Worm (Caenorhabditis elegans) whole organism, young adult: ENCODE measurements around the gene glb-4.
A peak's percentile ranks its signal among the peaks of the same experiment; 100 is the strongest.

Experiments
- B0035.1 ChIP-seq: sonication (generic microtip); optimal IDR thresholded peaks from 2 replicates; lab custom pipeline; 2016; ENCODE audit warnings: missing genetic modification characterization, mild to moderate bottlenecking, missing compliant biosample characterization, missing genotype, missing genetic modification reagents
- B0261.1 ChIP-seq: sonication (generic microtip); optimal IDR thresholded peaks from 2 replicates; lab custom pipeline; 2016; ENCODE audit warnings: mild to moderate bottlenecking, missing genetic modification characterization, moderate library complexity, missing compliant biosample characterization
- B0336.3 ChIP-seq: fragments of 200-800 bp; sonication (Bioruptor generic); IDR thresholded peaks from 2 replicates; pipeline ENCODE4 v1.3.6; 2022; ENCODE audit warnings: missing genetic modification characterization, missing compliant biosample characterization
- D2030.7 ChIP-seq: fragments of 200-800 bp; sonication (Bioruptor generic); IDR thresholded peaks from 2 replicates; pipeline ENCODE4 v1.3.6; 2022; ENCODE audit warnings: missing genetic modification reagents, missing genetic modification characterization, missing compliant biosample characterization
- F23B12.7 ChIP-seq: sonication (generic microtip); optimal IDR thresholded peaks from 2 replicates; lab custom pipeline; 2017; ENCODE audit warnings: missing genetic modification characterization, mild to moderate bottlenecking, missing compliant biosample characterization, antibody characterized with exemption, moderate library complexity; ENCODE audit not compliant: insufficient read depth
- F39B2.1 ChIP-seq: fragments of 200-800 bp; sonication (Bioruptor generic); IDR thresholded peaks from 2 replicates; pipeline ENCODE4 v1.3.6; 2022; ENCODE audit warnings: missing genetic modification reagents, missing genetic modification characterization, missing compliant biosample characterization
- K11D2.4 ChIP-seq: fragments of 200-800 bp; sonication (Bioruptor generic); IDR thresholded peaks from 2 replicates; pipeline ENCODE4 v1.3.6; 2022; ENCODE audit warnings: missing genetic modification reagents, missing genetic modification characterization, missing compliant biosample characterization
- Y53G8AR.9 ChIP-seq: fragments of 200-800 bp; sonication (Bioruptor generic); conservative IDR thresholded peaks from 2 replicates; pipeline ENCODE4 v1.3.6; 2022; ENCODE audit warnings: missing genetic modification reagents, missing genetic modification characterization, missing compliant biosample characterization
- ZK185.1 ChIP-seq: sonication (generic microtip); optimal IDR thresholded peaks from 2 replicates; lab custom pipeline; 2016; ENCODE audit warnings: mild to moderate bottlenecking, missing genetic modification characterization, missing compliant biosample characterization; ENCODE audit not compliant: poor library complexity, severe bottlenecking
- aptf-2 ChIP-seq: fragments of 200-800 bp; sonication (Bioruptor generic); conservative IDR thresholded peaks from 2 replicates; pipeline ENCODE4 v1.3.6; 2022; ENCODE audit warnings: missing genetic modification reagents, missing genetic modification characterization, missing compliant biosample characterization
- atf-7 ChIP-seq: sonication (generic microtip); optimal IDR thresholded peaks from 2 replicates; lab custom pipeline; 2017; ENCODE audit warnings: mild to moderate bottlenecking, missing genetic modification characterization, missing compliant biosample characterization
- athp-1 ChIP-seq: sonication (generic microtip); optimal IDR thresholded peaks from 2 replicates; lab custom pipeline; 2017; ENCODE audit warnings: mild to moderate bottlenecking, missing genetic modification characterization, missing compliant biosample characterization
- attf-3 ChIP-seq: fragments of 200-800 bp; sonication (Bioruptor generic); conservative IDR thresholded peaks from 2 replicates; pipeline ENCODE4 v1.3.6; 2022; ENCODE audit warnings: missing genetic modification reagents, missing genetic modification characterization, missing compliant biosample characterization
- attf-5 ChIP-seq: fragments of 200-800 bp; sonication (Bioruptor generic); optimal IDR thresholded peaks from 2 replicates; lab custom pipeline; 2018; ENCODE audit warnings: mild to moderate bottlenecking, missing genetic modification characterization, missing compliant biosample characterization
- bed-2 ChIP-seq: fragments of 200-800 bp; sonication (Bioruptor generic); IDR thresholded peaks from 2 replicates; pipeline ENCODE4 v1.3.6; 2022; ENCODE audit warnings: missing genetic modification reagents, missing genetic modification characterization, missing compliant biosample characterization
- cebp-1 ChIP-seq, 2 experiments: fragments of 200-800 bp in 1 of 2; sonication (Bioruptor generic) in 1 of 2; sonication (generic microtip) in 1 of 2; IDR thresholded peaks in 1 of 2; optimal IDR thresholded peaks in 1 of 2; 2 replicates each; pipeline versions ENCODE4 v1.3.6 to Lab custom; 2017 to 2022; ENCODE audit warnings: missing compliant biosample characterization in 2 of 2, missing genetic modification characterization in 2 of 2, mild to moderate bottlenecking in 1 of 2, missing genetic modification reagents in 1 of 2, moderate library complexity in 1 of 2
- cebp-2 ChIP-seq: fragments of 200-800 bp; sonication (Bioruptor generic); IDR thresholded peaks from 2 replicates; pipeline ENCODE4 v1.3.6; 2022; ENCODE audit warnings: missing genetic modification characterization, missing compliant biosample characterization
- chd-7 ChIP-seq: sonication (generic microtip); optimal IDR thresholded peaks from 2 replicates; lab custom pipeline; 2016; ENCODE audit warnings: mild to moderate bottlenecking, missing genetic modification characterization, moderate library complexity, missing compliant biosample characterization
- die-1 ChIP-seq: sonication (generic microtip); optimal IDR thresholded peaks from 2 replicates; lab custom pipeline; 2016; ENCODE audit warnings: missing genotype, mild to moderate bottlenecking, missing genetic modification characterization, missing compliant biosample characterization
- dox-1 ChIP-seq: fragments of 200-800 bp; sonication (Bioruptor generic); IDR thresholded peaks from 2 replicates; pipeline ENCODE4 v1.3.6; 2022; ENCODE audit warnings: missing genetic modification reagents, missing genetic modification characterization, missing compliant biosample characterization
- dpff-1 ChIP-seq: sonication (generic microtip); optimal IDR thresholded peaks from 2 replicates; lab custom pipeline; 2017; ENCODE audit warnings: mild to moderate bottlenecking, missing genetic modification characterization, missing compliant biosample characterization
- dpl-1 ChIP-seq: fragments of 150-350 bp; optimal IDR thresholded peaks from 2 replicates; lab custom pipeline; 2014; ENCODE audit warnings: missing biosample characterization, missing genetic modification reagents, missing genetic modification characterization
- egrh-3 ChIP-seq: fragments of 200-800 bp; sonication (Bioruptor generic); IDR thresholded peaks from 2 replicates; pipeline ENCODE4 v1.3.6; 2022; ENCODE audit warnings: missing genetic modification reagents, missing genetic modification characterization, missing compliant biosample characterization
- ets-4 ChIP-seq: fragments of 200-800 bp; sonication (Bioruptor generic); optimal IDR thresholded peaks from 2 replicates; lab custom pipeline; 2018; ENCODE audit warnings: mild to moderate bottlenecking, missing genetic modification characterization, missing compliant biosample characterization
- gei-17 ChIP-seq: fragments of 200-800 bp; sonication (Bioruptor generic); optimal IDR thresholded peaks from 2 replicates; lab custom pipeline; 2018; ENCODE audit warnings: mild to moderate bottlenecking, missing genetic modification characterization, missing compliant biosample characterization
- hrde-1 ChIP-seq: sonication (generic microtip); optimal IDR thresholded peaks from 2 replicates; lab custom pipeline; 2016; ENCODE audit warnings: missing genetic modification characterization, mild to moderate bottlenecking, missing compliant biosample characterization, moderate library complexity, missing genotype, missing genetic modification reagents, borderline replicate concordance
- hsf-1 ChIP-seq: fragments of 200-800 bp; sonication (Bioruptor generic); IDR thresholded peaks from 2 replicates; pipeline ENCODE4 v1.3.6; 2022; ENCODE audit warnings: missing genetic modification reagents, missing genetic modification characterization, missing compliant biosample characterization
- lin-35 ChIP-seq, 3 experiments: fragments of 150-350 bp in 2 of 3; sonication (generic microtip) in 1 of 3; optimal IDR thresholded peaks; 2 replicates each; lab custom pipeline; 2014 to 2018; ENCODE audit warnings: missing biosample characterization in 3 of 3, missing genetic modification characterization in 3 of 3, missing genetic modification reagents in 3 of 3
- lir-1 ChIP-seq: fragments of 200-800 bp; sonication (Bioruptor generic); conservative IDR thresholded peaks from 2 replicates; pipeline ENCODE4 v1.3.6; 2022; ENCODE audit warnings: missing genetic modification reagents, missing genetic modification characterization, missing compliant biosample characterization
- madf-10 ChIP-seq: sonication (generic microtip); optimal IDR thresholded peaks from 2 replicates; lab custom pipeline; 2016; ENCODE audit warnings: mild to moderate bottlenecking, missing genetic modification characterization, missing compliant biosample characterization
- madf-3 ChIP-seq: fragments of 200-800 bp; sonication (Bioruptor generic); IDR thresholded peaks from 2 replicates; pipeline ENCODE4 v1.3.6; 2022; ENCODE audit warnings: missing genetic modification reagents, missing genetic modification characterization, missing compliant biosample characterization
- madf-8 ChIP-seq: fragments of 200-800 bp; sonication (Bioruptor generic); conservative IDR thresholded peaks from 2 replicates; pipeline ENCODE4 v1.3.6; 2022; ENCODE audit warnings: missing genetic modification reagents, missing genetic modification characterization, missing compliant biosample characterization
- nfyb-1 ChIP-seq: fragments of 200-800 bp; sonication (Bioruptor generic); IDR thresholded peaks from 2 replicates; pipeline ENCODE4 v1.3.6; 2022; ENCODE audit warnings: missing genetic modification reagents, missing genetic modification characterization, missing compliant biosample characterization
- nhr-120 ChIP-seq: fragments of 200-800 bp; sonication (Bioruptor generic); IDR thresholded peaks from 2 replicates; pipeline ENCODE4 v1.3.6; 2022; ENCODE audit warnings: missing genetic modification characterization, missing compliant biosample characterization
- nhr-27 ChIP-seq: fragments of 200-800 bp; sonication (Bioruptor generic); optimal IDR thresholded peaks from 2 replicates; lab custom pipeline; 2018; ENCODE audit warnings: mild to moderate bottlenecking, missing genetic modification characterization, moderate library complexity, missing compliant biosample characterization
- nhr-80 ChIP-seq: sonication (generic microtip); optimal IDR thresholded peaks from 2 replicates; lab custom pipeline; 2016; ENCODE audit warnings: missing genetic modification characterization, missing compliant biosample characterization
- rcor-1 ChIP-seq: fragments of 200-800 bp; sonication (Bioruptor generic); IDR thresholded peaks from 2 replicates; pipeline ENCODE4 v1.3.6; 2022; ENCODE audit warnings: missing genetic modification reagents, missing genetic modification characterization, missing compliant biosample characterization
- rpc-1 ChIP-seq, 2 experiments: fragments of 150-350 bp in 1 of 2; sonication (generic microtip) in 1 of 2; optimal IDR thresholded peaks; 2 replicates each; lab custom pipeline; 2014 to 2018; ENCODE audit warnings: missing biosample characterization in 1 of 2, missing genetic modification characterization in 1 of 2, missing genetic modification reagents in 1 of 2, missing genotype in 1 of 2
- sea-2 ChIP-seq: fragments of 200-800 bp; sonication (Bioruptor generic); IDR thresholded peaks from 2 replicates; pipeline ENCODE4 v1.3.6; 2022; ENCODE audit warnings: missing genetic modification characterization, missing compliant biosample characterization
- snpc-4 ChIP-seq, 5 experiments: fragments of 150-350 bp in 1 of 5; sonication (generic microtip) in 4 of 5; optimal IDR thresholded peaks; 2 replicates each; lab custom pipeline; 2014 to 2018; ENCODE audit warnings: missing genetic modification characterization in 5 of 5, missing biosample characterization in 3 of 5, antibody characterized with exemption in 2 of 5, mild to moderate bottlenecking in 2 of 5, missing compliant biosample characterization in 2 of 5, missing genotype in 2 of 5, moderate library complexity in 2 of 5, missing genetic modification reagents in 1 of 5
- tbp1 ChIP-seq: fragments of 200-800 bp; sonication (Bioruptor generic); optimal IDR thresholded peaks from 2 replicates; lab custom pipeline; 2018; ENCODE audit warnings: mild to moderate bottlenecking, missing genetic modification characterization, missing compliant biosample characterization
- unc-62 ChIP-seq: fragments of 150-350 bp; optimal IDR thresholded peaks from 2 replicates; lab custom pipeline; 2014; ENCODE audit warnings: missing biosample characterization, missing genetic modification reagents, missing genetic modification characterization
- zfh-2 ChIP-seq: fragments of 200-800 bp; sonication (Bioruptor generic); conservative IDR thresholded peaks from 2 replicates; pipeline ENCODE4 v1.3.6; 2022; ENCODE audit warnings: missing genetic modification reagents, missing genetic modification characterization, missing compliant biosample characterization
- ztf-22 ChIP-seq: fragments of 200-800 bp; sonication (Bioruptor generic); optimal IDR thresholded peaks from 2 replicates; lab custom pipeline; 2018; ENCODE audit warnings: mild to moderate bottlenecking, missing genetic modification characterization, moderate library complexity, missing compliant biosample characterization
- ztf-26 ChIP-seq: sonication (generic microtip); optimal IDR thresholded peaks from 2 replicates; lab custom pipeline; 2017; ENCODE audit warnings: missing genetic modification characterization, missing compliant biosample characterization

The glb-4 gene

DNA sequence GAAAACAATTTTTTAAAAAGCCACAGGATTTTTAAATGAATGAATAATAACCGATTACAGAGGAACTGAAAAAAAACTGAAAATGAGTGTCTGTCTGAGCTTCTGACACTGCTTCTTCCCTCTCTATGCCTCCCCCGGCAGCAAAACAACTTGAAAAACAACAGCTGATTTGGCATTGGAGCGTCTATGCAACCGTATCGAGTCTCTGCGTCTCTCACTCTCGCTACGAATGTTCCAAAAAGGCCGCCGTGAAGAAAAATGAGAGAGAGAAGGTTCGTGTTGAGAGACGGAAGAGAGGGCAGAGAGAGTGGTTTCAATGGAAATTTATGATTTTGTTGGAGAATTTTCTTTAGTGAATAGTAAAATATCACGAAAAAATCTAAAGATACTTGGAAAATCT, 8.0 kb downstream of the glb-4 start (continued):
- TF ChIP-seq D2030.7 (GFP tag; lab: Robert Waterston, UW) (no peak), ZK185.1 (tag; lab: Kevin White, UChicago) (no peak), madf-8 (GFP tag; lab: Robert Waterston, UW) (no peak), rcor-1 (GFP tag; lab: Robert Waterston, UW) (no peak), unc-62 (GFP tag; lab: Kevin White, UChicago) (no peak), attf-3 (GFP tag; lab: Robert Waterston, UW) (peak; percentile 51; the same call in 1 of the 2 replicates), F39B2.1 (GFP tag; lab: Robert Waterston, UW) (no peak), B0336.3 (GFP tag; lab: Robert Waterston, UW) (no peak), cebp-1 (GFP tag; IDR thresholded peaks at IDR 0.05; lab: Robert Waterston, UW) (no peak), cebp-1 (tag; optimal IDR thresholded peaks at IDR 0.05; lab: Kevin White, UChicago) (peak; percentile 47), atf-7 (tag; lab: Kevin White, UChicago) (no peak), rpc-1 (optimal IDR thresholded peaks at IDR 0.05; lab: Kevin White, UChicago) (no peak), rpc-1 (tag; optimal IDR thresholded peaks at IDR 0.05; lab: Kevin White, UChicago) (no peak), sea-2 (GFP tag; lab: Robert Waterston, UW) (no peak), cebp-2 (no peak), hrde-1 (no peak), nfyb-1 (GFP tag; lab: Robert Waterston, UW) (no peak), egrh-3 (no peak), lir-1 (GFP tag; lab: Robert Waterston, UW) (no peak), dpl-1 (GFP tag; lab: Kevin White, UChicago) (no peak), madf-10 (tag; lab: Kevin White, UChicago) (no peak), dox-1 (GFP tag; lab: Robert Waterston, UW) (peak; percentile 59; the same call in 1 of the 2 replicates), Y53G8AR.9 (no peak), ztf-22 (GFP tag; lab: Kevin White, UChicago) (no peak), aptf-2 (GFP tag; lab: Robert Waterston, UW) (no peak), ets-4 (GFP tag; lab: Kevin White, UChicago) (no peak), tbp1 (GFP tag; lab: Kevin White, UChicago) (no peak), attf-5 (peak; percentile 90), chd-7 (tag; lab: Kevin White, UChicago) (no peak), B0035.1 (tag; lab: Kevin White, UChicago) (no peak), K11D2.4 (GFP tag; lab: Robert Waterston, UW) (no peak), gei-17 (GFP tag; lab: Kevin White, UChicago) (no peak), snpc-4 (GFP tag; optimal IDR thresholded peaks at IDR 0.05; lab: Kevin White, UChicago) (no peak), snpc-4 (tag; optimal IDR thresholded peaks at IDR 0.05; lab: Kevin White, UChicago) (peak in 1 of 4 experiments; percentile 1), ztf-26 (tag; lab: Kevin White, UChicago) (no peak), B0261.1 (tag; lab: Kevin White, UChicago) (no peak), hsf-1 (GFP tag; lab: Robert Waterston, UW) (no peak), lin-35 (GFP tag; optimal IDR thresholded peaks at IDR 0.05; lab: Kevin White, UChicago) (peak in 1 of 3 experiments; percentile 59), nhr-80 (tag; lab: Kevin White, UChicago) (peak; percentile 68), F23B12.7 (tag; lab: Kevin White, UChicago) (peak; percentile 26), zfh-2 (GFP tag; lab: Robert Waterston, UW) (peak; percentile 60), dpff-1 (tag; lab: Kevin White, UChicago) (no peak), nhr-120 (GFP tag; lab: Robert Waterston, UW) (no peak), bed-2 (no peak), athp-1 (tag; lab: Kevin White, UChicago) (no peak), nhr-27 (no peak), madf-3 (GFP tag; lab: Robert Waterston, UW) (no peak), die-1 (no peak)
